Worm (Caenorhabditis elegans): ENCODE data around the gene cyn-3.

DNA sequence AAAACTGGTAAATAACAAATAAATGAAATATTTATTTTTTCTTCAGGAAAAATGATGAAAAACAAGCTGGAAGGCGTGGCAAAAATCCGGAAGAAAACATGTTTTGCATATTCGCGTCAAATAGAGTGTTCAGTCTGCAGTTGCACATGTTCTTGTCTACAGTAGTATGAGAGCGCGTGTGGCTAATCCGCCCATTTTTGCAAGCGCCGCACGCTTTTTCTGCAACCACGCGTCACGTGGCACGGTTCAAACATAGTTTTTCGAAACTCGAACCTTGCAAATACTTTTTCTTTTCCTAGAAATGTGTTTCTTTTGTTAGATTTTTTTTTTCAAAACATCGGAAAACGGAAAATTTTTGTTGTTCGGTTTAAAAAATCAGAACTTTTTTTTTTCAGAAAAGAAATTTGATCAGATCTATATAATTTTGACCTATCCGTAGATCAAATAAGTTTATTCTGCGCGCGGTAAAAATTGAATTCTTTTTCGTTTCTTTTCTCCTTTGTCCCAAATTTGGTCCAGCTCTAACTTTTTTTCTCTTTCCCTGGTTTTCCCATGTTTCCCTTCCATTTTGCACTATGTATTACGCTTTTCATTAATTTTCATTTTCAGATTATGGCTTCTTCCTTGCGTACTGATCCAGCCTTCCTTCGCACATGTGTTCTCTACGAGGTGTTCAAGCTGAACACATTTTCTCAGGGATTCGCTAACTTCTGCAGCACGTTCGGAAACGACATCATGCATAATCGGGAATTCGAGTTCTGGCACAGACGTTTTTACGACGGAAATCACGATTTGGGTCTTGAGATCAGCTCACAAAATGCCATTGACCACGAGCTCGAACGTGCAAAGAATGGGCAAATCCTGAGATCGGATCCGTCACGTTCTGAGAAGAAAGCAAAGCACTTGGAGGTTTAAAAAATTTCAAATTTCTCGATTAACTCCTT lies 5.4 kb upstream of the cyn-3 start, which contains the start of gene Y75B12B.1:
- TF ChIP-seq ceh-28 (tag; optimal IDR thresholded peaks at IDR 0.05) (no peak), tbx-2 (tag; optimal IDR thresholded peaks at IDR 0.05) (no peak), ztf-4 (tag; optimal IDR thresholded peaks at IDR 0.05) (no peak), ztf-11 (tag; optimal IDR thresholded peaks at IDR 0.05) (no peak), nhr-77 (tag; optimal IDR thresholded peaks at IDR 0.05) (no peak)

Measured in whole organism, L3 larva.